Fruit fly (Drosophila melanogaster) whole organism, wandering third instar larva: Measurements from ENCODE around the gene CG18766.

Source experiments
- CrebA ChIP-seq: fragments of 200-800 bp; sonication (Bioruptor generic); optimal IDR thresholded peaks from 2 replicates; lab custom pipeline; 2016; ENCODE audit warnings: missing biosample characterization, mild to moderate bottlenecking, missing genetic modification characterization, borderline replicate concordance
- Hr78 ChIP-seq: fragments of >200 bp; optimal IDR thresholded peaks from 2 replicates; lab custom pipeline; 2017; ENCODE audit warnings: missing biosample characterization, missing genetic modification characterization
- N ChIP-seq: fragments of >200 bp; optimal IDR thresholded peaks from 2 replicates; lab custom pipeline; 2018; ENCODE audit warnings: missing biosample characterization, missing external identifiers, missing genetic modification characterization
- Rel ChIP-seq, 2 experiments: fragments of 200-800 bp; sonication (Bioruptor generic) in 1 of 2; optimal IDR thresholded peaks; 2 replicates in 1 of 2; 3 replicates in 1 of 2; lab custom pipeline; 2016 to 2019; ENCODE audit warnings: mild to moderate bottlenecking in 2 of 2, missing biosample characterization in 2 of 2, missing genetic modification characterization in 2 of 2, moderate library complexity in 1 of 2
- dl ChIP-seq, 2 experiments: fragments of 175-275, 200-275 bp in 1 of 2; fragments of 200-275 bp in 1 of 2; sonication (Bioruptor generic); optimal IDR thresholded peaks; lab custom pipeline; 2018; ENCODE audit warnings: mild to moderate bottlenecking in 2 of 2, missing biosample characterization in 2 of 2, missing genetic modification characterization in 2 of 2, moderate library complexity in 2 of 2; ENCODE audit not compliant: partially characterized antibody in 2 of 2, insufficient read depth in 1 of 2
- jim ChIP-seq: fragments of 175-275, 200-325 bp; sonication (Bioruptor generic); optimal IDR thresholded peaks from 2 replicates; lab custom pipeline; 2016; ENCODE audit warnings: missing biosample characterization, mild to moderate bottlenecking, missing genetic modification characterization
- lola ChIP-seq: fragments of >200 bp; optimal IDR thresholded peaks from 2 replicates; lab custom pipeline; 2017; ENCODE audit warnings: missing biosample characterization, missing genetic modification characterization
- pan ChIP-seq: fragments of >200 bp; optimal IDR thresholded peaks from 2 replicates; lab custom pipeline; 2017
- tai ChIP-seq: sonication (Bioruptor generic); optimal IDR thresholded peaks from 2 replicates; lab custom pipeline; 2016; ENCODE audit warnings: missing biosample characterization, missing genetic modification characterization
- usp ChIP-seq: fragments of >200 bp; optimal IDR thresholded peaks from 2 replicates; lab custom pipeline; 2017; ENCODE audit warnings: missing biosample characterization, missing genetic modification characterization
- woc ChIP-seq: sonication (Bioruptor generic); optimal IDR thresholded peaks from 2 replicates; lab custom pipeline; 2016; ENCODE audit warnings: missing biosample characterization, mild to moderate bottlenecking, missing genetic modification characterization

DNA sequence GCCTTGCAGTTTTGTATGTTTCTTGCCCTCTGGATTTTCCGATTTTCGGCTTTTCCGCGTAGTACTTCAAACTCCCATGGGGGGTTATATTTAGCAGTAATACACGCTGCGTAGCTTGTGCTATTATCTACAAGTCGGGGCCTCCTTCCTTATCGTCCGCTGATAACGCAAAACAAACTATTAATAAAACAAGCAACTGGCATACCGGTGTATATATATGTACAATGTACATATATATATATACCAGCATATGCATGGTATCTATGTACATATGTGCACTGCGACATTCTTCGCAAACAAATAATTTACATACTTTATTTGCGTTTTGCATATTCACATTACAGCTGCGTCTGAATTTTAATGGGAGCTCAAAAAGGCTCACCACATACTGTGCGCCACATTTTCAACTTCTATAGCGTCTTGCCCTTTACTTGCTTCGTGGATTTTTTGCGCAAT, 8.9 kb upstream of the CG18766 start:
- no peak for TF ChIP-seq lola (GFP tag; lab: Kevin White, UChicago)
- no peak for TF ChIP-seq pan (lab: Kevin White, UChicago)
- no peak for TF ChIP-seq dl (GFP tag; optimal IDR thresholded peaks at IDR 0.05; lab: Kevin White, UChicago; ENCODE audit: insufficient read depth in 1 of 2, partially characterized antibody in 2 of 2)
- TF ChIP-seq CrebA: no peak
- TF ChIP-seq usp (GFP tag; lab: Kevin White, UChicago): no peak
- no peak for TF ChIP-seq woc (GFP tag; lab: Kevin White, UChicago)
- TF ChIP-seq jim (GFP tag; lab: Kevin White, UChicago): no peak
- TF ChIP-seq tai (GFP tag; lab: Kevin White, UChicago): no peak
- no peak for TF ChIP-seq Rel (GFP tag; optimal IDR thresholded peaks at IDR 0.05; lab: Kevin White, UChicago)
- TF ChIP-seq Rel (tag; optimal IDR thresholded peaks at IDR 0.05; lab: Kevin White, UChicago): no peak
- no peak for TF ChIP-seq N (GFP tag; lab: Kevin White, UChicago)
- TF ChIP-seq Hr78 (GFP tag; lab: Kevin White, UChicago): no peak
